Fruit fly (Drosophila melanogaster): ENCODE measurements around the gene CG14115.

The CG14115 gene

DNA sequence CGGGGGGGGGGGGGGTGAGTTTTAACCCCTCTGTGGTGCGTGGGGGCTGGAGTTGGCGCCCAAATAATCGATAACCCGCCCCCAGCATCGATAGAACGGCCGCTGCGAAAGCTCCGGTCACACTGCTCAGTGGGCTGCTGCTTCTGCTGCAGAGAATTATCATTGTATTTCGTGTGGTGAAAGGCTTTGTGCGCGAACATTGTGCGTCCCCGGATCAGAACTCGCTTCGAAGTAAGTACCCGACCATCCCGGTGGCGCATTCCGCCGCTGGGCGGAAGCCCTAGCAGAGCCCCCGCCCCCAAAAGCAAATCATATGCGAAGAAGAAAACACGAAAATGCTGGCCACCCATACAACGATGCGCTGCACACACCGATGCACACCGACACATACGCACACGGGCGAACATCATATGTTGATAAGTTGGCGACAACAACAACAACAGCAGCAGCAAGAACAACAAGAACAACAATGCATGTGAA, 16.8 kb downstream of the CG14115 start, which contains the start of gene Syx13 (continued):
- TF ChIP-seq fd64A (GFP tag; optimal IDR thresholded peaks at IDR 0.05) (no peak), sug (tag; optimal IDR thresholded peaks at IDR 0.05) (peak; percentile 97), Blimp-1 (GFP tag; optimal IDR thresholded peaks at IDR 0.05) (no peak), Lim3 (GFP tag; IDR thresholded peaks at IDR 0.05) (no peak), CG9437 (GFP tag; optimal IDR thresholded peaks at IDR 0.05) (no peak), twi (tag; optimal IDR thresholded peaks at IDR 0.05) (peak; percentile 60), Meics (GFP tag; optimal IDR thresholded peaks at IDR 0.05) (no peak), CG10654 (GFP tag; optimal IDR thresholded peaks at IDR 0.05) (no peak), CG4730 (GFP tag; IDR thresholded peaks at IDR 0.05) (no peak), slou (GFP tag; optimal IDR thresholded peaks at IDR 0.05) (no peak), CG30020 (tag; optimal IDR thresholded peaks at IDR 0.05) (peak; percentile 23), CG9797 (GFP tag; optimal IDR thresholded peaks at IDR 0.05) (peak; percentile 91), dysf (GFP tag; IDR thresholded peaks at IDR 0.05) (no peak), Hmr (GFP tag; optimal IDR thresholded peaks at IDR 0.05) (peak; percentile 47), phol (tag; optimal IDR thresholded peaks at IDR 0.05) (peak; percentile 34), zen2 (GFP tag; IDR thresholded peaks at IDR 0.05; ENCODE audit: partially characterized antibody) (no peak; the same call in 2 of the 3 replicates), CG6683 (GFP tag; optimal IDR thresholded peaks at IDR 0.05) (peak; percentile 40), unc-4 (GFP tag; IDR thresholded peaks at IDR 0.05; ENCODE audit: partially characterized antibody) (peak; percentile 78), klu (GFP tag; IDR thresholded peaks at IDR 0.05) (no peak), CG2116 (GFP tag; optimal IDR thresholded peaks at IDR 0.05) (peak; percentile 75), Dll (GFP tag; IDR thresholded peaks at IDR 0.05; ENCODE audit: partially characterized antibody) (peak; percentile 76), pan (optimal IDR thresholded peaks at IDR 0.05) (no peak), pan (GFP tag; optimal IDR thresholded peaks at IDR 0.05 in 1 of 2, IDR thresholded peaks at IDR 0.05 in 1 of 2) (no peak), nerfin-2 (GFP tag; IDR thresholded peaks at IDR 0.05; ENCODE audit: partially characterized antibody) (peak; percentile 58), tio (GFP tag; optimal IDR thresholded peaks at IDR 0.05) (no peak), CG14014 (GFP tag; IDR thresholded peaks at IDR 0.05) (0 out of 2 replicates have a peak, but pooled peaks have one; percentile 14), B-H2 (GFP tag; optimal IDR thresholded peaks at IDR 0.05) (peak; percentile 13), CG12071 (GFP tag; optimal IDR thresholded peaks at IDR 0.05) (no peak), CG8388 (GFP tag; optimal IDR thresholded peaks at IDR 0.05) (no peak), h (optimal IDR thresholded peaks at IDR 0.05) (no peak), HLH4C (GFP tag; IDR thresholded peaks at IDR 0.05; ENCODE audit: partially characterized antibody) (peak; percentile 81), CG4820 (GFP tag; optimal IDR thresholded peaks at IDR 0.05) (no peak), NfI (GFP tag; optimal IDR thresholded peaks at IDR 0.05) (no peak), CG7745 (tag; optimal IDR thresholded peaks at IDR 0.05) (no peak), bcd (GFP tag; optimal IDR thresholded peaks at IDR 0.05) (no peak), hth (optimal IDR thresholded peaks at IDR 0.05) (no peak), CG1529 (GFP tag; optimal IDR thresholded peaks at IDR 0.05) (no peak), Dref (GFP tag; IDR thresholded peaks at IDR 0.05) (peak; percentile 94), Eip74EF (GFP tag; optimal IDR thresholded peaks at IDR 0.05) (peak in 1 of 2 experiments; percentile 57), Antp (GFP tag; optimal IDR thresholded peaks at IDR 0.05) (no peak), CG3407 (GFP tag; optimal IDR thresholded peaks at IDR 0.05) (no peak), CG14441 (GFP tag; IDR thresholded peaks at IDR 0.05) (peak; percentile 8; the same call in 1 of the 2 replicates), gsb-n (tag; optimal IDR thresholded peaks at IDR 0.05) (no peak), ac (GFP tag; optimal IDR thresholded peaks at IDR 0.05) (no peak), Dip2 (GFP tag; IDR thresholded peaks at IDR 0.05) (no peak), CG42726 (GFP tag; IDR thresholded peaks at IDR 0.05; ENCODE audit: partially characterized antibody) (peak; percentile 77), Bgb (GFP tag; IDR thresholded peaks at IDR 0.05; ENCODE audit: partially characterized antibody) (peak; percentile 85), CG13296 (GFP tag; optimal IDR thresholded peaks at IDR 0.05) (no peak), CG6175 (GFP tag; IDR thresholded peaks at IDR 0.05) (no peak), CG31441 (GFP tag; IDR thresholded peaks at IDR 0.05) (no peak), p53 (GFP tag; optimal IDR thresholded peaks at IDR 0.05) (no peak)
